Worm (Caenorhabditis elegans): Measurements from ENCODE around the gene nmur-2.

nmur-2 gene

ce11 chrII:159294-159922, 34.6 kb upstream of the nmur-2 start (continued):
- 0 out of 2 replicates have a peak, but pooled peaks have one; percentile 20 for TF ChIP-seq pha-4 (GFP tag; IDR thresholded peaks at IDR 0.05)
- peak; percentile 29 for TF ChIP-seq pha-4 (tag; optimal IDR thresholded peaks at IDR 0.05)
- TF ChIP-seq ceh-20 (GFP tag; IDR thresholded peaks at IDR 0.05) = no peak
- TF ChIP-seq gei-8 (GFP tag; optimal IDR thresholded peaks at IDR 0.05) = no peak
- TF ChIP-seq daf-16 (GFP tag; optimal IDR thresholded peaks at IDR 0.05) = no peak
- TF ChIP-seq daf-16 (tag; optimal IDR thresholded peaks at IDR 0.05) = peak; percentile 52
- TF ChIP-seq hlh-30 (tag; optimal IDR thresholded peaks at IDR 0.05; ENCODE audit: insufficient read depth) = peak; percentile 76
- TF ChIP-seq pqm-1 (tag; optimal IDR thresholded peaks at IDR 0.05) = peak; percentile 33
- TF ChIP-seq aly-2 (tag; optimal IDR thresholded peaks at IDR 0.05) = no peak
- no peak for TF ChIP-seq daf-19 (GFP tag; conservative IDR thresholded peaks at IDR 0.05)
- no peak for TF ChIP-seq ZK546.5 (tag; optimal IDR thresholded peaks at IDR 0.05)
- TF ChIP-seq F49E8.2 (tag; optimal IDR thresholded peaks at IDR 0.05; ENCODE audit: borderline replicate concordance) = no peak
- TF ChIP-seq ceh-32 (tag; optimal IDR thresholded peaks at IDR 0.05; ENCODE audit: poor library complexity) = no peak
- no peak for TF ChIP-seq nhr-10 (tag; optimal IDR thresholded peaks at IDR 0.05)
- TF ChIP-seq ztf-7 (tag; optimal IDR thresholded peaks at IDR 0.05) = no peak
- no peak for TF ChIP-seq arid-1 (GFP tag; conservative IDR thresholded peaks at IDR 0.05)

ce11 chrII:158004-158731, 33.4 kb upstream of the nmur-2 start:
- TF ChIP-seq ceh-32 (tag; optimal IDR thresholded peaks at IDR 0.05; ENCODE audit: poor library complexity) = no peak
- TF ChIP-seq hlh-30 (tag; optimal IDR thresholded peaks at IDR 0.05; ENCODE audit: insufficient read depth) = no peak
- no peak for TF ChIP-seq Y48G9A.11 (GFP tag; IDR thresholded peaks at IDR 0.05)
- TF ChIP-seq sdz-12 (GFP tag; optimal IDR thresholded peaks at IDR 0.05) = no peak
- no peak for TF ChIP-seq lin-13 (GFP tag; optimal IDR thresholded peaks at IDR 0.05)
- TF ChIP-seq mxl-2 (GFP tag; conservative IDR thresholded peaks at IDR 0.05) = 0 out of 2 replicates have a peak, but pooled peaks have one; percentile 22
- no peak for TF ChIP-seq dmd-9 (GFP tag; IDR thresholded peaks at IDR 0.05)
- peak; percentile 29 for TF ChIP-seq mes-2 (tag; optimal IDR thresholded peaks at IDR 0.05; ENCODE audit: poor library complexity, severe bottlenecking)
- TF ChIP-seq arid-1 (GFP tag; conservative IDR thresholded peaks at IDR 0.05) = no peak
- TF ChIP-seq daf-16 (GFP tag; optimal IDR thresholded peaks at IDR 0.05) = no peak
- TF ChIP-seq daf-16 (tag; optimal IDR thresholded peaks at IDR 0.05) = peak; percentile 4
- no peak for TF ChIP-seq attf-4 (tag; optimal IDR thresholded peaks at IDR 0.05)
- no peak for TF ChIP-seq nhr-10 (tag; optimal IDR thresholded peaks at IDR 0.05)
- no peak for TF ChIP-seq zag-1 (tag; optimal IDR thresholded peaks at IDR 0.05)
- no peak for TF ChIP-seq dmd-8 (GFP tag; IDR thresholded peaks at IDR 0.05)
- TF ChIP-seq unc-62 (GFP tag; optimal IDR thresholded peaks at IDR 0.05 in 1 of 2) = peak in 1 of 2 experiments; percentile 95
- no peak for TF ChIP-seq unc-62 (tag; optimal IDR thresholded peaks at IDR 0.05)
- no peak for TF ChIP-seq vab-7 (GFP tag; IDR thresholded peaks at IDR 0.05)
- TF ChIP-seq jun-1 (tag; optimal IDR thresholded peaks at IDR 0.05) = no peak
- TF ChIP-seq aha-1 (tag) = peak; percentile 57
- no peak for TF ChIP-seq ctbp-1 (GFP tag; IDR thresholded peaks at IDR 0.05)
- TF ChIP-seq egl-27 (tag; optimal IDR thresholded peaks at IDR 0.05) = no peak
- TF ChIP-seq nhr-6 (tag; optimal IDR thresholded peaks at IDR 0.05) = no peak
- no peak for TF ChIP-seq fkh-10 (GFP tag; optimal IDR thresholded peaks at IDR 0.05)
- TF ChIP-seq ceh-62 (tag; optimal IDR thresholded peaks at IDR 0.05) = no peak
- no peak for TF ChIP-seq hmg-1.1 (GFP tag; IDR thresholded peaks at IDR 0.05)
- no peak for TF ChIP-seq ceh-20 (GFP tag; IDR thresholded peaks at IDR 0.05)
- TF ChIP-seq lim-7 (GFP tag; IDR thresholded peaks at IDR 0.05) = no peak
- no peak for TF ChIP-seq ama-1 (optimal IDR thresholded peaks at IDR 0.05)
- no peak for TF ChIP-seq T20F7.1 (GFP tag; optimal IDR thresholded peaks at IDR 0.05)
- TF ChIP-seq nhr-25 (tag; optimal IDR thresholded peaks at IDR 0.05; ENCODE audit: borderline replicate concordance, insufficient read depth) = no peak
- TF ChIP-seq cey-2 (tag; optimal IDR thresholded peaks at IDR 0.05; ENCODE audit: borderline replicate concordance, insufficient read depth) = no peak
- TF ChIP-seq lin-39 (tag; optimal IDR thresholded peaks at IDR 0.05) = no peak
- no peak for TF ChIP-seq spr-1 (tag; optimal IDR thresholded peaks at IDR 0.05)
- peak; percentile 2 for TF ChIP-seq hlh-11 (tag; optimal IDR thresholded peaks at IDR 0.05)
- 0 out of 2 replicates have a peak, but pooled peaks have one; percentile 7 for TF ChIP-seq tra-1 (GFP tag; IDR thresholded peaks at IDR 0.05)

All from whole organism, L4 larva.